Worm (Caenorhabditis elegans): ENCODE data around the gene rmd-1.

DNA sequence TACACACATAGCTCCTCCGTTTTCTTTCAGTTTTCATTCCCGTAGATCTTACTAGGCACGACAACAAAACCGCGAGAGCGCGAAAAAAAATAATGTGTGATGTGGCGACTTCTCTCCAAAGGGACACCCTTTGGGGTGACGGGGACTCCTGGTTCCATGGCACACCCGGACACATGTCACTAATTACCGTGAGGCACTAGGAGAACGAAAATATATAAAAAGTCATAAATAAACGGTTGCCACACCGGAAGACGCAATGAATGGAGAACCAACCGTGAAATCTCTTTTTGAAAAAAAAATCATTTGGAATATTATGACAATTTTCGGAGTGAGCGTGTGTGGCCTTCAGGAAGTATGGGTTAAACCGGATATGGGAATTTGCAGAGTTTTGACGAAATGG lies 28.5 kb upstream of the rmd-1 start:
- TF ChIP-seq flt-1 (GFP tag; IDR thresholded peaks at IDR 0.05) (no peak), ama-1 (optimal IDR thresholded peaks at IDR 0.05) (no peak), tbx-37 (GFP tag; conservative IDR thresholded peaks at IDR 0.05) (no peak), sea-1 (GFP tag; conservative IDR thresholded peaks at IDR 0.05) (no peak), tra-4 (tag; optimal IDR thresholded peaks at IDR 0.05) (no peak), hmbx-1 (tag; optimal IDR thresholded peaks at IDR 0.05) (no peak), pes-1 (GFP tag; IDR thresholded peaks at IDR 0.05) (no peak)
